Fruit fly (Drosophila melanogaster) whole organism, embryonic: ENCODE measurements around the gene uif.
A peak's percentile ranks its signal among the peaks of the same experiment; 100 is the strongest.

Source experiments
- Atf6 ChIP-seq: fragments of 200-800 bp; sonication (Bioruptor generic); IDR thresholded peaks from 2 replicates; pipeline ENCODE4 v1.3.6; 2022; ENCODE audit warnings: missing biosample characterization, missing genetic modification characterization
- CG12155 ChIP-seq: fragments of 200-800 bp; sonication (Bioruptor generic); optimal IDR thresholded peaks from 3 replicates; lab custom pipeline; 2016; ENCODE audit warnings: missing biosample characterization, missing genetic modification characterization
- CG12659 ChIP-seq: fragments of 200-800 bp; sonication (Bioruptor generic); optimal IDR thresholded peaks from 3 replicates; lab custom pipeline; 2017; ENCODE audit warnings: mild to moderate bottlenecking, missing biosample characterization, missing genetic modification reagents, missing genetic modification characterization
- CG12744 ChIP-seq: fragments of 200-800 bp; sonication (Bioruptor generic); optimal IDR thresholded peaks from 2 replicates; lab custom pipeline; 2016; ENCODE audit warnings: missing biosample characterization, missing genetic modification characterization
- CG13287 ChIP-seq: fragments of 200-800 bp; sonication (Bioruptor generic); IDR thresholded peaks from 2 replicates; pipeline ENCODE4 v1.3.6; 2022; ENCODE audit warnings: missing biosample characterization, missing genetic modification characterization; ENCODE audit not compliant: partially characterized antibody
- CG13296 ChIP-seq: fragments of 200-800 bp; sonication (Bioruptor generic); optimal IDR thresholded peaks from 3 replicates; lab custom pipeline; 2018; ENCODE audit warnings: missing biosample characterization, mild to moderate bottlenecking, missing genetic modification characterization
- CG13775 ChIP-seq: fragments of 200-800 bp; sonication (Bioruptor generic); optimal IDR thresholded peaks from 3 replicates; lab custom pipeline; 2017; ENCODE audit warnings: missing biosample characterization, mild to moderate bottlenecking, missing genetic modification characterization
- CG1529 ChIP-seq: fragments of 200-800 bp; sonication (Bioruptor generic); optimal IDR thresholded peaks from 3 replicates; lab custom pipeline; 2018; ENCODE audit warnings: missing biosample characterization, missing genetic modification characterization
- CG1647 ChIP-seq: fragments of 200-800 bp; sonication (Bioruptor generic); optimal IDR thresholded peaks from 3 replicates; lab custom pipeline; 2016; ENCODE audit warnings: missing biosample characterization, missing genetic modification characterization
- CG17385 ChIP-seq: fragments of 200-800 bp; sonication (Bioruptor generic); optimal IDR thresholded peaks from 3 replicates; lab custom pipeline; 2018; ENCODE audit warnings: missing biosample characterization, mild to moderate bottlenecking, missing genetic modification characterization
- CG1832 ChIP-seq: fragments of 200-800 bp; sonication (Bioruptor generic); optimal IDR thresholded peaks from 2 replicates; lab custom pipeline; 2017; ENCODE audit warnings: missing biosample characterization, mild to moderate bottlenecking, missing genetic modification characterization, inconsistent platforms
- CG2116 ChIP-seq: fragments of 200-800 bp; sonication (Bioruptor generic); optimal IDR thresholded peaks from 3 replicates; lab custom pipeline; 2018; ENCODE audit warnings: missing biosample characterization, mild to moderate bottlenecking, missing genetic modification characterization
- CG2129 ChIP-seq: fragments of 200-800 bp; sonication (Bioruptor generic); IDR thresholded peaks from 2 replicates; pipeline ENCODE4 v1.3.6; 2022; ENCODE audit warnings: missing biosample characterization, missing genetic modification characterization; ENCODE audit not compliant: partially characterized antibody
- CG2712 ChIP-seq: fragments of 200-800 bp; optimal IDR thresholded peaks from 3 replicates; lab custom pipeline; 2019; ENCODE audit warnings: missing biosample characterization, mild to moderate bottlenecking, missing genetic modification characterization, moderate library complexity
- CG31365 ChIP-seq: fragments of 200-800 bp; sonication (Bioruptor generic); optimal IDR thresholded peaks from 2 replicates; lab custom pipeline; 2018; ENCODE audit warnings: missing biosample characterization, mild to moderate bottlenecking, missing genetic modification characterization
- CG3281 ChIP-seq: fragments of 200-800 bp; sonication (Bioruptor generic); optimal IDR thresholded peaks from 3 replicates; lab custom pipeline; 2017; ENCODE audit warnings: missing biosample characterization, mild to moderate bottlenecking, missing genetic modification characterization
- CG34224 ChIP-seq: fragments of 200-800 bp; sonication (Bioruptor generic); IDR thresholded peaks from 3 replicates; pipeline ENCODE4 v1.3.6; 2022; ENCODE audit warnings: missing biosample characterization, missing genetic modification characterization; ENCODE audit not compliant: partially characterized antibody
- CG7357 ChIP-seq: fragments of 200-800 bp; sonication (Bioruptor generic); IDR thresholded peaks from 3 replicates; pipeline ENCODE4 v1.3.6; 2022; ENCODE audit warnings: missing biosample characterization, missing genetic modification characterization
- CG7556 ChIP-seq: fragments of 200-800 bp; sonication (Bioruptor generic); optimal IDR thresholded peaks from 2 replicates; lab custom pipeline; 2017; ENCODE audit warnings: missing biosample characterization, mild to moderate bottlenecking, missing genetic modification characterization
- CG7963 ChIP-seq: fragments of 200-800 bp; sonication (Bioruptor generic); IDR thresholded peaks from 3 replicates; pipeline ENCODE4 v1.3.6; 2022; ENCODE audit warnings: missing biosample characterization, missing genetic modification characterization; ENCODE audit not compliant: partially characterized antibody
- CG8924 ChIP-seq: fragments of 200-800 bp; optimal IDR thresholded peaks from 3 replicates; lab custom pipeline; 2019; ENCODE audit warnings: missing biosample characterization, mild to moderate bottlenecking, missing genetic modification characterization, moderate library complexity
- CG9876 ChIP-seq: fragments of 200-800 bp; sonication (Bioruptor generic); optimal IDR thresholded peaks from 2 replicates; lab custom pipeline; 2016; ENCODE audit warnings: missing biosample characterization, missing genetic modification characterization
- Chrac-16 ChIP-seq: fragments of 200-800 bp; sonication (Bioruptor generic); optimal IDR thresholded peaks from 3 replicates; lab custom pipeline; 2016; ENCODE audit warnings: missing biosample characterization, missing genetic modification characterization
- Doc3 ChIP-seq: fragments of 200-800 bp; sonication (Bioruptor generic); IDR thresholded peaks from 3 replicates; pipeline ENCODE4 v1.3.6; 2022; ENCODE audit warnings: missing biosample characterization, missing genetic modification characterization; ENCODE audit not compliant: partially characterized antibody
- E2f2 ChIP-seq: fragments of 200-800 bp; sonication (Bioruptor generic); IDR thresholded peaks from 2 replicates; pipeline ENCODE4 v1.3.6; 2022; ENCODE audit warnings: missing biosample characterization, missing genetic modification characterization
- HLH4C ChIP-seq: fragments of 200-800 bp; sonication (Bioruptor generic); IDR thresholded peaks from 3 replicates; pipeline ENCODE4 v1.3.6; 2022; ENCODE audit warnings: missing biosample characterization, missing genetic modification characterization; ENCODE audit not compliant: partially characterized antibody
- Hmx ChIP-seq: fragments of 200-800 bp; sonication (Bioruptor generic); optimal IDR thresholded peaks from 2 replicates; lab custom pipeline; 2016; ENCODE audit warnings: missing biosample characterization, missing genetic modification characterization
- Hr3 ChIP-seq: fragments of 200-800 bp; sonication (Bioruptor generic); optimal IDR thresholded peaks from 3 replicates; lab custom pipeline; 2016; ENCODE audit warnings: missing biosample characterization, missing genetic modification characterization
- MESR4 ChIP-seq: fragments of 200-800 bp; sonication (Bioruptor generic); optimal IDR thresholded peaks from 2 replicates; lab custom pipeline; 2018; ENCODE audit warnings: missing biosample characterization, mild to moderate bottlenecking, missing genetic modification characterization, moderate library complexity
- NFAT ChIP-seq: fragments of 200-800 bp; sonication (Bioruptor generic); IDR thresholded peaks from 2 replicates; pipeline ENCODE4 v1.3.6; 2022; ENCODE audit warnings: missing biosample characterization, missing genetic modification characterization
- Opbp ChIP-seq: fragments of 200-800 bp; sonication (Bioruptor generic); IDR thresholded peaks from 3 replicates; pipeline ENCODE4 v1.3.6; 2022; ENCODE audit warnings: missing biosample characterization, missing genetic modification characterization; ENCODE audit not compliant: partially characterized antibody
- Sox102F ChIP-seq: fragments of 200-800 bp; sonication (Bioruptor generic); optimal IDR thresholded peaks from 2 replicates; lab custom pipeline; 2018; ENCODE audit warnings: missing biosample characterization, mild to moderate bottlenecking, missing genetic modification characterization, moderate library complexity
- ac ChIP-seq: fragments of 200-800 bp; sonication (Bioruptor generic); optimal IDR thresholded peaks from 3 replicates; lab custom pipeline; 2017; ENCODE audit warnings: missing biosample characterization, mild to moderate bottlenecking, missing genetic modification characterization
- bbx ChIP-seq: fragments of 200-800 bp; sonication (Bioruptor generic); IDR thresholded peaks from 2 replicates; pipeline ENCODE4 v1.3.6; 2022; ENCODE audit warnings: missing biosample characterization, missing genetic modification characterization; ENCODE audit not compliant: partially characterized antibody
- chm ChIP-seq: fragments of 200-800 bp; sonication (Bioruptor generic); IDR thresholded peaks from 2 replicates; pipeline ENCODE4 v1.3.6; 2022; ENCODE audit warnings: missing biosample characterization, missing genetic modification characterization
- ci ChIP-seq: fragments of 200-800 bp; sonication (Bioruptor generic); IDR thresholded peaks from 3 replicates; pipeline ENCODE4 v1.3.6; 2022; ENCODE audit warnings: missing biosample characterization, missing genetic modification characterization
- crp ChIP-seq, 2 experiments: fragments of 200-800 bp; sonication (Bioruptor generic); optimal IDR thresholded peaks; 2 replicates in 1 of 2; 3 replicates in 1 of 2; lab custom pipeline; 2017; ENCODE audit warnings: missing biosample characterization in 2 of 2, missing genetic modification characterization in 2 of 2, mild to moderate bottlenecking in 1 of 2, moderate library complexity in 1 of 2
- fru ChIP-seq: fragments of >200 bp; optimal IDR thresholded peaks from 2 replicates; lab custom pipeline; 2017
- lola ChIP-seq, 3 experiments: fragments of >200 bp in 2 of 3; fragments of 200-800 bp in 1 of 3; sonication (Bioruptor generic) in 1 of 3; optimal IDR thresholded peaks; 2 replicates each; lab custom pipeline; 2017 to 2019; ENCODE audit warnings: missing biosample characterization in 3 of 3, missing genetic modification characterization in 3 of 3, mild to moderate bottlenecking in 1 of 3, moderate library complexity in 1 of 3
- nerfin-1 ChIP-seq: fragments of 200-800 bp; sonication (Bioruptor generic); optimal IDR thresholded peaks from 3 replicates; lab custom pipeline; 2019; ENCODE audit warnings: missing biosample characterization, mild to moderate bottlenecking, missing genetic modification characterization, moderate library complexity
- nerfin-2 ChIP-seq: fragments of 200-800 bp; sonication (Bioruptor generic); IDR thresholded peaks from 2 replicates; pipeline ENCODE4 v1.3.6; 2022; ENCODE audit warnings: missing biosample characterization, missing genetic modification characterization; ENCODE audit not compliant: partially characterized antibody
- nom ChIP-seq: fragments of 200-800 bp; sonication (Bioruptor generic); optimal IDR thresholded peaks from 2 replicates; lab custom pipeline; 2017; ENCODE audit warnings: missing biosample characterization, missing genetic modification characterization, mild to moderate bottlenecking, moderate library complexity, missing genetic modification reagents
- pita ChIP-seq: fragments of 200-800 bp; sonication (Bioruptor generic); optimal IDR thresholded peaks from 2 replicates; lab custom pipeline; 2017; ENCODE audit warnings: missing biosample characterization, mild to moderate bottlenecking, missing genetic modification characterization
- pzg ChIP-seq: fragments of 200-800 bp; sonication (Bioruptor generic); optimal IDR thresholded peaks from 3 replicates; lab custom pipeline; 2018; ENCODE audit warnings: missing biosample characterization, mild to moderate bottlenecking, missing genetic modification characterization, moderate library complexity
- sisA ChIP-seq: fragments of 200-800 bp; sonication (Bioruptor generic); IDR thresholded peaks from 2 replicates; pipeline ENCODE4 v1.3.6; 2022; ENCODE audit warnings: missing biosample characterization, missing genetic modification characterization
- slbo ChIP-seq: fragments of 200-800 bp; sonication (Bioruptor generic); IDR thresholded peaks from 2 replicates; pipeline ENCODE4 v1.3.6; 2022; ENCODE audit warnings: missing biosample characterization, missing genetic modification characterization
- sr ChIP-seq: fragments of 200-800 bp; sonication (Bioruptor generic); IDR thresholded peaks from 3 replicates; pipeline ENCODE4 v1.3.6; 2022; ENCODE audit warnings: missing biosample characterization, missing genetic modification characterization
- stwl ChIP-seq: fragments of 200-800 bp; sonication (Bioruptor generic); optimal IDR thresholded peaks from 3 replicates; lab custom pipeline; 2018; ENCODE audit warnings: missing biosample characterization, mild to moderate bottlenecking, missing genetic modification characterization, moderate library complexity
- trem ChIP-seq: fragments of 200-800 bp; optimal IDR thresholded peaks from 3 replicates; lab custom pipeline; 2019; ENCODE audit warnings: missing biosample characterization, mild to moderate bottlenecking, missing genetic modification characterization, moderate library complexity
- wek ChIP-seq: fragments of 200-800 bp; sonication (Bioruptor generic); optimal IDR thresholded peaks from 3 replicates; lab custom pipeline; 2018; ENCODE audit warnings: missing biosample characterization, mild to moderate bottlenecking, missing genetic modification characterization, moderate library complexity
- yki ChIP-seq: fragments of >200 bp; optimal IDR thresholded peaks from 3 replicates; lab custom pipeline; 2018

Gene uif

DNA sequence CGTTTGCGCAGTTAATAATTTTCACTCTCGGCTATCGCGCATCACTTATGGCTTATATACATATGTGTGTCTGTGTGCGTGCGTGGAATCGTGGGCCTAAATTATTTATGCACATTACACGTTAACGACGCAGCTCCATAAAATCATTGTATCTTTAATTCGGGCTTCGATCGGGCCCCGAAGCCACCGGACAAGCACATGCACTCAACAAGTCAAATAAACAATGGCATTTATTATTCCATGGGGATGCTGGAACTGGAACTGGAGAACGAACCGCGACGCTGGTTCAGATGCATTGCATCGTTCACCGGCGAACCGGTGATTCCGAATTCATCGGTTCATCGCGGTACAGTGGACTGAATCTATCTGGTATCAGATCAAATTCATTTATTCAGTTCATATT, 61.6 kb downstream of the uif start, which contains the start of gene ihog (continued):
- peak; percentile 37 for TF ChIP-seq CG2712
- no peak for TF ChIP-seq crp (GFP tag; optimal IDR thresholded peaks at IDR 0.05; lab: Kevin White, UChicago)
- no peak for TF ChIP-seq sisA (GFP tag; lab: Robert Waterston, UW)
- TF ChIP-seq CG8924 (tag; lab: Kevin White, UChicago) = peak; percentile 61
- TF ChIP-seq CG7357 (GFP tag; lab: Robert Waterston, UW) = no peak
- TF ChIP-seq ac = no peak
- TF ChIP-seq bbx (GFP tag; lab: Robert Waterston, UW) = peak; percentile 72
- TF ChIP-seq nom (GFP tag; lab: Kevin White, UChicago) = peak; percentile 20
- TF ChIP-seq CG7963 = peak; percentile 51; the same call in 1 of the 3 replicates
- TF ChIP-seq chm (GFP tag; lab: Robert Waterston, UW) = peak; percentile 15; the same call in 1 of the 2 replicates
- peak; percentile 52; the same call in 2 of the 3 replicates for TF ChIP-seq CG34224
- peak; percentile 78 for TF ChIP-seq MESR4 (GFP tag; lab: Kevin White, UChicago)
- peak; percentile 67 for TF ChIP-seq Opbp
- TF ChIP-seq CG12659 = peak; percentile 31
- peak; percentile 39; the same call in 1 of the 3 replicates for TF ChIP-seq ci (GFP tag; lab: Robert Waterston, UW)
- TF ChIP-seq CG2129 (GFP tag; lab: Robert Waterston, UW) = no peak
- no peak for TF ChIP-seq CG1832 (GFP tag; lab: Kevin White, UChicago)
- TF ChIP-seq CG7556 (GFP tag; lab: Kevin White, UChicago) = peak; percentile 20
- no peak for TF ChIP-seq CG12155 (GFP tag; lab: Kevin White, UChicago)
- TF ChIP-seq CG1529 (GFP tag; lab: Kevin White, UChicago) = no peak
- TF ChIP-seq nerfin-2 (GFP tag; lab: Robert Waterston, UW) = peak; percentile 45
- TF ChIP-seq Doc3 (GFP tag; lab: Robert Waterston, UW) = peak; percentile 55; the same call in 2 of the 3 replicates
- TF ChIP-seq pita = no peak
- TF ChIP-seq CG13775 (GFP tag; lab: Kevin White, UChicago) = peak; percentile 41
- peak; percentile 36; the same call in 1 of the 2 replicates for TF ChIP-seq E2f2 (GFP tag; lab: Robert Waterston, UW)
- no peak for TF ChIP-seq fru (lab: Kevin White, UChicago)
- TF ChIP-seq wek (GFP tag; lab: Kevin White, UChicago) = no peak
- 0 out of 3 replicates have a peak, but pooled peaks have one; percentile 9 for TF ChIP-seq HLH4C (GFP tag; lab: Robert Waterston, UW)
- TF ChIP-seq Sox102F (GFP tag; lab: Kevin White, UChicago) = no peak
- TF ChIP-seq CG2116 (GFP tag; lab: Kevin White, UChicago) = peak; percentile 2
- TF ChIP-seq CG13296 = peak; percentile 24
- TF ChIP-seq slbo (GFP tag; lab: Robert Waterston, UW) = 0 out of 2 replicates have a peak, but pooled peaks have one; percentile 13
- TF ChIP-seq Chrac-16 = no peak
- peak; percentile 70 for TF ChIP-seq CG13287 (GFP tag; lab: Robert Waterston, UW)
- no peak for TF ChIP-seq Hmx
- no peak for TF ChIP-seq CG3281 (GFP tag; lab: Kevin White, UChicago)
- TF ChIP-seq CG31365 (tag; lab: Kevin White, UChicago) = no peak

DNA sequence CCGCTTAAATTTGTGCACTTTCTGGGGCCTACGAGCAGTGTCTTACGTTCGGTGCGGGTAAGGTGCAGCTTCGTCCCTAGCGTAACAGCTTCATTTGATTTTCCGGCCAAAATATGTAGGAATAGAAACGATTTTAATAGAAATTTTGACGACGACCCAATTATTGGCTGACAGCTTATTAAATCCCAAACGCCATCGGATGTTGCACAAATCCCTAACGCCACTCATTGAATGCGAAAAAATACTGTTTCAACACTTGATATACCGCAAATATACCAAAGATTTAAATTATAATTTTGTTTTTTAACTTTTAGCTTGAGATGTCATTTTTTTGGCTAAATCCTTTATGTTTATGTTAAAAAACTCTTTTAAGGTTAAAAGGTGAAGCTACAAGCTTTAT, 65.1 kb downstream of the uif start, which contains the start of gene Fgop2:
Gene Fgop2, minus strand, starts transcription at position 202 of the 400 bp plus-strand sequence.
- peak; percentile 81 for TF ChIP-seq MESR4 (GFP tag; lab: Kevin White, UChicago)
- TF ChIP-seq CG12744 (GFP tag; lab: Kevin White, UChicago) = no peak
- no peak for TF ChIP-seq lola (GFP tag; optimal IDR thresholded peaks at IDR 0.05; lab: Kevin White, UChicago)
- TF ChIP-seq trem (tag; lab: Kevin White, UChicago) = peak; percentile 41
- TF ChIP-seq E2f2 (GFP tag; lab: Robert Waterston, UW) = peak; percentile 82
- no peak for TF ChIP-seq NFAT (GFP tag; lab: Robert Waterston, UW)
- TF ChIP-seq sr (GFP tag; lab: Robert Waterston, UW) = no peak
- no peak for TF ChIP-seq Atf6 (GFP tag; lab: Robert Waterston, UW)
- no peak for TF ChIP-seq nerfin-1
- no peak for TF ChIP-seq CG1647 (GFP tag; lab: Kevin White, UChicago)
- no peak for TF ChIP-seq CG9876 (GFP tag; lab: Kevin White, UChicago)
- TF ChIP-seq pzg (GFP tag; lab: Kevin White, UChicago) = peak; percentile 61
- peak; percentile 83 for TF ChIP-seq stwl (tag; lab: Kevin White, UChicago)
- no peak for TF ChIP-seq yki (lab: Kevin White, UChicago)
- TF ChIP-seq Hr3 (GFP tag; lab: Kevin White, UChicago) = peak; percentile 36
- no peak for TF ChIP-seq CG17385
